Worm (Caenorhabditis elegans) whole organism, L4 larva: ENCODE data around the gene lido-16.

Source experiments
- R02D3.7 ChIP-seq: fragments of 150-350 bp; sonication (generic microtip); optimal IDR thresholded peaks from 3 replicates; lab custom pipeline; 2014; ENCODE audit warnings: missing biosample characterization, missing genetic modification characterization
- ceh-82 ChIP-seq: sonication (generic microtip); optimal IDR thresholded peaks from 2 replicates; lab custom pipeline; 2017; ENCODE audit warnings: missing biosample characterization, missing genetic modification characterization
- hmg-1.1 ChIP-seq: fragments of 200-800 bp; sonication (Bioruptor generic); IDR thresholded peaks from 2 replicates; pipeline ENCODE4 v1.3.6; 2022; ENCODE audit warnings: missing genetic modification reagents, missing genetic modification characterization, missing compliant biosample characterization
- lir-3 ChIP-seq: sonication (generic microtip); optimal IDR thresholded peaks from 2 replicates; lab custom pipeline; 2016; ENCODE audit warnings: mild to moderate bottlenecking, missing genetic modification characterization, missing compliant biosample characterization
- nhr-237 ChIP-seq: sonication (generic microtip); optimal IDR thresholded peaks from 2 replicates; lab custom pipeline; 2017; ENCODE audit warnings: missing biosample characterization, missing genetic modification characterization
- nhr-25 ChIP-seq: sonication (generic microtip); optimal IDR thresholded peaks from 2 replicates; lab custom pipeline; 2017; ENCODE audit warnings: missing genetic modification characterization, mild to moderate bottlenecking, missing compliant biosample characterization, antibody characterized with exemption, moderate library complexity, borderline replicate concordance; ENCODE audit not compliant: insufficient read depth
- nhr-76 ChIP-seq: fragments of 150-350 bp; optimal IDR thresholded peaks from 2 replicates; lab custom pipeline; 2014; ENCODE audit warnings: missing biosample characterization, missing genetic modification characterization
- rbr-2 ChIP-seq: sonication (generic microtip); optimal IDR thresholded peaks from 2 replicates; lab custom pipeline; 2016; ENCODE audit warnings: missing genotype, missing genetic modification characterization, missing compliant biosample characterization
- skn-1 ChIP-seq: fragments of 150-350 bp; optimal IDR thresholded peaks from 2 replicates; lab custom pipeline; 2014; ENCODE audit warnings: missing biosample characterization, missing genetic modification characterization

- TF ChIP-seq hmg-1.1 (GFP tag; lab: Robert Waterston, UW) (no peak), R02D3.7 (tag; lab: Kevin White, UChicago) (no peak), nhr-25 (tag; lab: Kevin White, UChicago) (no peak), nhr-76 (no peak), ceh-82 (no peak), skn-1 (tag; lab: Kevin White, UChicago) (no peak), nhr-237 (tag; lab: Kevin White, UChicago) (no peak), lir-3 (tag; lab: Kevin White, UChicago) (no peak), rbr-2 (no peak)
Observed at ce11 chrII:6493709-6494326, 9.0 kb upstream of the lido-16 start.
